Fruit fly (Drosophila melanogaster): ENCODE measurements around the gene CG9396.
A peak's percentile ranks its signal among the peaks of the same experiment; 100 is the strongest.

The CG9396 gene

dm6 chr3R:9533181-9534124 is 38.0 kb downstream of the CG9396 start (continued):
- TF ChIP-seq Jarid2 (GFP tag; optimal IDR thresholded peaks at IDR 0.05) (peak; percentile 82), CG17829 (tag; optimal IDR thresholded peaks at IDR 0.05) (peak; percentile 96), CG12155 (GFP tag; optimal IDR thresholded peaks at IDR 0.05) (peak; percentile 93), pb (GFP tag; optimal IDR thresholded peaks at IDR 0.05) (peak; percentile 91), pnt (GFP tag; optimal IDR thresholded peaks at IDR 0.05) (peak; percentile 91), ap (GFP tag; IDR thresholded peaks at IDR 0.05) (peak; percentile 63), CG33557 (GFP tag; optimal IDR thresholded peaks at IDR 0.05) (peak; percentile 84), CG1647 (GFP tag; optimal IDR thresholded peaks at IDR 0.05) (peak; percentile 87), CG16779 (GFP tag; IDR thresholded peaks at IDR 0.05) (peak; percentile 67; the same call in 1 of the 2 replicates), hkb (optimal IDR thresholded peaks at IDR 0.05) (no peak), hkb (GFP tag; IDR thresholded peaks at IDR 0.05) (peak; percentile 89), Bdp1 (GFP tag; optimal IDR thresholded peaks at IDR 0.05) (peak; percentile 84), shn (GFP tag; optimal IDR thresholded peaks at IDR 0.05) (peak; percentile 92), ranshi (GFP tag; IDR thresholded peaks at IDR 0.05) (peak; percentile 80; the same call in 1 of the 2 replicates), zf30C (GFP tag; optimal IDR thresholded peaks at IDR 0.05) (no peak), CG3281 (GFP tag; optimal IDR thresholded peaks at IDR 0.05) (peak; percentile 98), CG15073 (GFP tag; optimal IDR thresholded peaks at IDR 0.05) (peak; percentile 71), NC2α (GFP tag; optimal IDR thresholded peaks at IDR 0.05) (peak; percentile 75), Med (GFP tag) (peak; percentile 97), h (optimal IDR thresholded peaks at IDR 0.05) (no peak), bcd (GFP tag; optimal IDR thresholded peaks at IDR 0.05) (peak; percentile 97), kah (GFP tag; optimal IDR thresholded peaks at IDR 0.05) (peak; percentile 90), CG1024 (GFP tag; IDR thresholded peaks at IDR 0.05) (peak; percentile 50; the same call in 1 of the 2 replicates), ttk (GFP tag; IDR thresholded peaks at IDR 0.05) (peak; percentile 78), Stat92E (GFP tag; optimal IDR thresholded peaks at IDR 0.05) (peak in 1 of 3 experiments; percentile 51), CG7745 (tag; optimal IDR thresholded peaks at IDR 0.05) (no peak), CG6175 (GFP tag; IDR thresholded peaks at IDR 0.05) (peak; percentile 82), CG10959 (GFP tag; IDR thresholded peaks at IDR 0.05) (peak; percentile 47), Ets65A (GFP tag) (peak; percentile 98), CG34224 (GFP tag; IDR thresholded peaks at IDR 0.05; ENCODE audit: partially characterized antibody) (no peak; the same call in 2 of the 3 replicates), CG8478 (optimal IDR thresholded peaks at IDR 0.05) (no peak), jumu (GFP tag; optimal IDR thresholded peaks at IDR 0.05) (peak; percentile 94), CG9215 (GFP tag; IDR thresholded peaks at IDR 0.05) (peak; percentile 92), Dbx (GFP tag; IDR thresholded peaks at IDR 0.05) (peak; percentile 82), jigr1 (GFP tag; IDR thresholded peaks at IDR 0.05) (peak; percentile 87), CG6791 (GFP tag; IDR thresholded peaks at IDR 0.05; ENCODE audit: partially characterized antibody) (no peak), Hr51 (GFP tag; optimal IDR thresholded peaks at IDR 0.05) (peak; percentile 91 to 98), Fer1 (GFP tag; optimal IDR thresholded peaks at IDR 0.05) (peak; percentile 97), CG9817 (tag; optimal IDR thresholded peaks at IDR 0.05) (peak; percentile 91), CG14860 (GFP tag; IDR thresholded peaks at IDR 0.05; ENCODE audit: partially characterized antibody) (peak; percentile 46; the same call in 2 of the 3 replicates), crol (GFP tag; IDR thresholded peaks at IDR 0.05) (no peak), NFAT (GFP tag; IDR thresholded peaks at IDR 0.05) (peak; percentile 56), repo (GFP tag; optimal IDR thresholded peaks at IDR 0.05) (peak; percentile 82), lov (optimal IDR thresholded peaks at IDR 0.05) (no peak), lov (GFP tag; IDR thresholded peaks at IDR 0.05) (no peak), Rfx (GFP tag; IDR thresholded peaks at IDR 0.05) (peak; percentile 93), CG4820 (GFP tag; optimal IDR thresholded peaks at IDR 0.05) (peak; percentile 94), ems (GFP tag; optimal IDR thresholded peaks at IDR 0.05) (peak; percentile 88), D (optimal IDR thresholded peaks at IDR 0.05) (no peak), D (GFP tag; optimal IDR thresholded peaks at IDR 0.05) (peak; percentile 98)

All from whole organism, embryonic.